Worm (Caenorhabditis elegans) whole organism, L2 larva: ENCODE measurements around the gene glb-34.

ENCODE experiments used
- ama-1 ChIP-seq: fragments of 150-350 bp; optimal IDR thresholded peaks from 2 replicates; lab custom pipeline; 2018; ENCODE audit warnings: inconsistent platforms
- blmp-1 ChIP-seq: sonication (generic microtip); optimal IDR thresholded peaks from 2 replicates; lab custom pipeline; 2017; ENCODE audit warnings: missing genetic modification characterization, mild to moderate bottlenecking, missing compliant biosample characterization, antibody characterized with exemption, moderate library complexity; ENCODE audit not compliant: insufficient read depth
- lin-11 ChIP-seq: fragments of 150-350 bp; sonication (generic microtip); optimal IDR thresholded peaks from 2 replicates; lab custom pipeline; 2014; ENCODE audit warnings: missing biosample characterization, missing genetic modification characterization, inconsistent platforms, mixed read lengths
- lin-39 ChIP-seq: fragments of 150-350 bp; optimal IDR thresholded peaks from 2 replicates; lab custom pipeline; 2014; ENCODE audit warnings: missing biosample characterization, missing genetic modification reagents, missing genetic modification characterization
- snpc-4 ChIP-seq: fragments of 150-350 bp; optimal IDR thresholded peaks from 2 replicates; lab custom pipeline; 2014; ENCODE audit warnings: missing biosample characterization, missing genetic modification characterization
- zag-1 ChIP-seq: fragments of 150-350 bp; optimal IDR thresholded peaks from 2 replicates; lab custom pipeline; 2014; ENCODE audit warnings: missing biosample characterization, missing genetic modification characterization

ce11 chrIV:14613375-14613774 is 40.9 kb upstream of the glb-34 start:
- TF ChIP-seq ama-1, result no peak
- no peak for TF ChIP-seq lin-39 (tag; lab: Kevin White, UChicago)
- no peak for TF ChIP-seq zag-1 (tag; lab: Kevin White, UChicago)
- no peak for TF ChIP-seq snpc-4
- TF ChIP-seq lin-11 (tag; lab: Kevin White, UChicago), result no peak
- TF ChIP-seq blmp-1 (tag; lab: Kevin White, UChicago), result no peak
